Worm (Caenorhabditis elegans): ENCODE data around the gene otub-4.

DNA sequence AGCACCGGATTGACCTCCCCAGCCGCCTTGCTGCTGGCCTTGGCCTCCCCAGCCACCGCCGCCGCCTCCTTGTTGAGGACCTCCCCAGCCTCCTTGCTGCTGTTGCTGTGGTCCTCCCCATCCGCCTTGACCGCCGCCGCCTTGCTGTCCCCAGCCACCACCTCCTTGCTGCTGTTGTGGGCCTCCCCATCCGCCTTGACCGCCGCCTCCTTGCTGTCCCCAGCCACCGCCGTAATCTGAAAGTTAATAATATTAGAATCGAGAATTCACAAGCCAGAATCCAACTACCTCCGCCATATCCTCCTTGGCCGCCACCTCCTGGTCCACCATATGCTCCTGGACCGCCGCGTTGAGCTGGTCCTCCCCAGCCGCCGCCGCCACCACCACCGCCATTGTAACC lies 40.7 kb downstream of the otub-4 start:
- TF ChIP-seq ahr-1 (tag; optimal IDR thresholded peaks at IDR 0.05) (no peak), elt-2 (tag; optimal IDR thresholded peaks at IDR 0.05) (no peak)
